Worm (Caenorhabditis elegans) whole organism, midembryonic: Measurements from ENCODE around the gene glna-1.

ENCODE experiments used
- T22C8.4 ChIP-seq: fragments of 200-800 bp; sonication (Bioruptor generic); IDR thresholded peaks from 2 replicates; pipeline ENCODE4 v1.3.6; 2022; ENCODE audit warnings: missing genetic modification characterization, missing compliant biosample characterization
- cog-1 ChIP-seq: sonication (generic microtip); optimal IDR thresholded peaks from 2 replicates; lab custom pipeline; 2016; ENCODE audit warnings: missing genetic modification characterization, missing compliant biosample characterization
- flt-1 ChIP-seq: fragments of 200-800 bp; sonication (Bioruptor generic); IDR thresholded peaks from 2 replicates; pipeline ENCODE4 v1.3.6; 2022; ENCODE audit warnings: missing genetic modification characterization, missing compliant biosample characterization
- klf-2 ChIP-seq: fragments of 200-800 bp; sonication (Bioruptor generic); conservative IDR thresholded peaks from 2 replicates; pipeline ENCODE4 v1.3.6; 2022; ENCODE audit warnings: missing genetic modification reagents, missing genetic modification characterization, missing compliant biosample characterization
- med-1 ChIP-seq: sonication (generic microtip); optimal IDR thresholded peaks from 2 replicates; lab custom pipeline; 2017; ENCODE audit warnings: missing genetic modification characterization, mild to moderate bottlenecking, missing compliant biosample characterization, antibody characterized with exemption, missing genetic modification reagents; ENCODE audit not compliant: insufficient read depth
- ref-1 ChIP-seq: fragments of 200-800 bp; sonication (Bioruptor generic); conservative IDR thresholded peaks from 2 replicates; pipeline ENCODE4 v1.3.6; 2022; ENCODE audit warnings: missing genetic modification reagents, missing genetic modification characterization, missing compliant biosample characterization
- tab-1 ChIP-seq: fragments of 200-800 bp; sonication (Bioruptor generic); IDR thresholded peaks from 2 replicates; pipeline ENCODE4 v1.3.6; 2022; ENCODE audit warnings: missing genetic modification characterization, missing compliant biosample characterization
- ztf-23 ChIP-seq: fragments of 200-800 bp; sonication (Bioruptor generic); IDR thresholded peaks from 2 replicates; pipeline ENCODE4 v1.3.6; 2022; ENCODE audit warnings: missing genetic modification reagents, missing genetic modification characterization, missing compliant biosample characterization
- ztf-29 ChIP-seq: fragments of 200-800 bp; sonication (Bioruptor generic); IDR thresholded peaks from 2 replicates; pipeline ENCODE4 v1.3.6; 2022; ENCODE audit warnings: missing genetic modification reagents, missing genetic modification characterization, missing compliant biosample characterization

ce11 chrII:14695201-14695600 lies 38.1 kb downstream of the glna-1 start, which contains the start of gene K02B7.3:
- TF ChIP-seq flt-1 (GFP tag; lab: Robert Waterston, UW) = no peak
- no peak for TF ChIP-seq ztf-29 (GFP tag; lab: Robert Waterston, UW)
- TF ChIP-seq tab-1 (GFP tag; lab: Robert Waterston, UW) = no peak
- TF ChIP-seq T22C8.4 (GFP tag; lab: Robert Waterston, UW) = no peak
- no peak for TF ChIP-seq ref-1
- no peak for TF ChIP-seq cog-1 (tag; lab: Kevin White, UChicago)
- no peak for TF ChIP-seq klf-2 (GFP tag; lab: Robert Waterston, UW)
- no peak for TF ChIP-seq ztf-23 (GFP tag; lab: Robert Waterston, UW)
- TF ChIP-seq med-1 = no peak
